Fruit fly (Drosophila melanogaster) S2 (cell line): ENCODE data around the gene soti.

ENCODE experiments used
- CG8478 ChIP-seq: fragments of >200 bp; optimal IDR thresholded peaks from 2 replicates; lab custom pipeline; 2018
- CTCF ChIP-seq, 2 experiments: fragments of >200 bp; optimal IDR thresholded peaks; 2 replicates each; lab custom pipeline; 2018

DNA sequence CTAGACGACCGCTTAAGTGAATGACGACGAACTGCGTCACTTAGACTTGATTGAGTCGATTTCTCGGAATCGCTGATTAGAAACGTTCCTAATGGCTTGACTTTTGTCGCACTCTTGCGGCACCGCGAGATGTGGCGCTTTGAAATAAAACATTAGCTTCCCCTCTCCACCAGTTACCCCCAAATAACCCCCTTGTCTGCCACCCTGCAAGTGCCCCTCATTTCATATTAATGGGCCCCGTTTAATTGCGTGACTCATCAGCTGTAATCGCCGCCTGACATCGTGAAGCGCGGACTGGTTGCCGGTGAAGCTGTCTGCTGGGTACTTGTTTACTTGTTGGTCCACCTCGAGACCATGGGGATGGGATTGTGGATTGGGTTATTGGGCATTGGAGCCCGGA is 17.3 kb downstream of the soti start:
- no peak for TF ChIP-seq CTCF (optimal IDR thresholded peaks at IDR 0.05; lab: Kevin White, UChicago)
- no peak for TF ChIP-seq CG8478 (lab: Kevin White, UChicago)
